Fruit fly (Drosophila melanogaster): ENCODE results near the gene CG12375.

The CG12375 gene

dm6 chr2L:8097461-8097860 lies 29.2 kb downstream of the CG12375 start (continued):
- TF ChIP-seq CG9609 (GFP tag; optimal IDR thresholded peaks at IDR 0.05) = no peak
- TF ChIP-seq jing (GFP tag; optimal IDR thresholded peaks at IDR 0.05) = no peak
- TF ChIP-seq Tbp (GFP tag; optimal IDR thresholded peaks at IDR 0.05) = no peak
- TF ChIP-seq CG14050 (GFP tag; IDR thresholded peaks at IDR 0.05) = no peak
- peak; percentile 5 for TF ChIP-seq CG6854 (GFP tag; optimal IDR thresholded peaks at IDR 0.05)
- no peak for TF ChIP-seq CG3995 (GFP tag; optimal IDR thresholded peaks at IDR 0.05)
- TF ChIP-seq exex (tag; optimal IDR thresholded peaks at IDR 0.05) = peak; percentile 36
- TF ChIP-seq CG14014 (GFP tag; IDR thresholded peaks at IDR 0.05) = peak; percentile 56; the same call in 1 of the 2 replicates
- peak; percentile 55 for TF ChIP-seq CG31441 (GFP tag; IDR thresholded peaks at IDR 0.05)
- TF ChIP-seq Abd-B (GFP tag; optimal IDR thresholded peaks at IDR 0.05) = no peak
- peak; percentile 72 for TF ChIP-seq wek (GFP tag; optimal IDR thresholded peaks at IDR 0.05)
- no peak for TF ChIP-seq CG13624 (GFP tag; optimal IDR thresholded peaks at IDR 0.05)
- TF ChIP-seq Six4 (GFP tag; optimal IDR thresholded peaks at IDR 0.05) = no peak
- peak; percentile 32 for TF ChIP-seq run (tag; optimal IDR thresholded peaks at IDR 0.05)
- peak; percentile 45 for TF ChIP-seq pfk (GFP tag; optimal IDR thresholded peaks at IDR 0.05)
- no peak for TF ChIP-seq CG13123 (GFP tag; optimal IDR thresholded peaks at IDR 0.05)
- TF ChIP-seq MTF-1 (GFP tag; optimal IDR thresholded peaks at IDR 0.05; ENCODE audit: borderline replicate concordance) = peak; percentile 45
- peak; percentile 52 for TF ChIP-seq Sox100B (GFP tag; optimal IDR thresholded peaks at IDR 0.05)
- TF ChIP-seq Mes4 (GFP tag; optimal IDR thresholded peaks at IDR 0.05) = no peak
- peak; percentile 49 for TF ChIP-seq CG31365 (tag; optimal IDR thresholded peaks at IDR 0.05)
- TF ChIP-seq CoRest (tag; optimal IDR thresholded peaks at IDR 0.05) = peak; percentile 39
- no peak for TF ChIP-seq CG12744 (GFP tag; optimal IDR thresholded peaks at IDR 0.05)
- no peak for TF ChIP-seq NC2β (GFP tag; optimal IDR thresholded peaks at IDR 0.05)
- no peak for TF ChIP-seq CG6689 (GFP tag; IDR thresholded peaks at IDR 0.05)
- TF ChIP-seq NK7.1 (GFP tag; optimal IDR thresholded peaks at IDR 0.05) = no peak
- TF ChIP-seq Taf1 (GFP tag; IDR thresholded peaks at IDR 0.05) = no peak
- peak; percentile 37 for TF ChIP-seq CG12659 (GFP tag; optimal IDR thresholded peaks at IDR 0.05)
- no peak for TF ChIP-seq p53 (GFP tag; optimal IDR thresholded peaks at IDR 0.05)
- no peak for TF ChIP-seq repo (GFP tag; optimal IDR thresholded peaks at IDR 0.05)
- peak; percentile 68 for TF ChIP-seq Vsx1 (GFP tag; optimal IDR thresholded peaks at IDR 0.05)
- peak; percentile 73 for TF ChIP-seq CG17568 (GFP tag; optimal IDR thresholded peaks at IDR 0.05)
- TF ChIP-seq crp (GFP tag; optimal IDR thresholded peaks at IDR 0.05) = no peak
- peak; percentile 75 for TF ChIP-seq CG2678 (tag; optimal IDR thresholded peaks at IDR 0.05)
- no peak for TF ChIP-seq CG16813 (GFP tag; IDR thresholded peaks at IDR 0.05; ENCODE audit: partially characterized antibody)
- no peak for TF ChIP-seq gcm2 (GFP tag; optimal IDR thresholded peaks at IDR 0.05)
- TF ChIP-seq amos (GFP tag; IDR thresholded peaks at IDR 0.05; ENCODE audit: partially characterized antibody) = no peak
- TF ChIP-seq CG18599 (GFP tag; optimal IDR thresholded peaks at IDR 0.05) = peak; percentile 77
- peak; percentile 15 for TF ChIP-seq CG7928 (GFP tag; optimal IDR thresholded peaks at IDR 0.05)
- no peak for TF ChIP-seq Stat92E (GFP tag; optimal IDR thresholded peaks at IDR 0.05)
- no peak for TF ChIP-seq psq (GFP tag; optimal IDR thresholded peaks at IDR 0.05)
- no peak for TF ChIP-seq Oli (tag; optimal IDR thresholded peaks at IDR 0.05)
- TF ChIP-seq CG1832 (GFP tag; optimal IDR thresholded peaks at IDR 0.05) = no peak
- TF ChIP-seq CG15479 (GFP tag; optimal IDR thresholded peaks at IDR 0.05) = peak; percentile 80
- TF ChIP-seq bigmax (GFP tag; optimal IDR thresholded peaks at IDR 0.05) = peak; percentile 50
